Worm (Caenorhabditis elegans): ENCODE measurements around the gene Y61A9LA.4.
A peak's percentile ranks its signal among the peaks of the same experiment; 100 is the strongest.
"Not testable (repeated sequence)": the region's sequence is repeated elsewhere in the genome, so short reads cannot be mapped to it uniquely, and the experiment has no call there.

Y61A9LA.4 gene

ce11 chrV:4569999-4570627, 9.6 kb downstream of the Y61A9LA.4 start, which contains the start of gene sut-2:
sut-2 (minus strand) TSS chrV:4570049.
- TF ChIP-seq eor-1 (tag; optimal IDR thresholded peaks at IDR 0.05) (no peak), daf-12 (tag; optimal IDR thresholded peaks at IDR 0.05) (no peak), ztf-4 (tag; optimal IDR thresholded peaks at IDR 0.05) (no peak), nhr-67 (tag; optimal IDR thresholded peaks at IDR 0.05) (no peak), lsy-12 (tag; optimal IDR thresholded peaks at IDR 0.05) (no peak), fos-1 (tag; optimal IDR thresholded peaks at IDR 0.05) (no peak), aly-2 (tag; optimal IDR thresholded peaks at IDR 0.05) (no peak), nhr-28 (tag; optimal IDR thresholded peaks at IDR 0.05) (no peak), ama-1 (optimal IDR thresholded peaks at IDR 0.05) (no peak), ceh-9 (tag; optimal IDR thresholded peaks at IDR 0.05) (no peak), elt-1 (tag; optimal IDR thresholded peaks at IDR 0.05) (no peak), pha-4 (tag; optimal IDR thresholded peaks at IDR 0.05) (peak; percentile 40), nhr-43 (tag; optimal IDR thresholded peaks at IDR 0.05; ENCODE audit: poor library complexity, severe bottlenecking) (no peak), hmg-11 (tag; optimal IDR thresholded peaks at IDR 0.05) (peak; percentile 39), unc-39 (tag; optimal IDR thresholded peaks at IDR 0.05) (no peak), lin-15B (tag; optimal IDR thresholded peaks at IDR 0.05) (peak; percentile 9), tbx-2 (tag; optimal IDR thresholded peaks at IDR 0.05) (no peak), pqm-1 (tag; optimal IDR thresholded peaks at IDR 0.05) (no peak), nhr-11 (tag; optimal IDR thresholded peaks at IDR 0.05) (no peak), nfya-1 (tag; optimal IDR thresholded peaks at IDR 0.05; ENCODE audit: insufficient read depth) (peak; percentile 69)

- TF ChIP-seq lin-39 (tag; optimal IDR thresholded peaks at IDR 0.05): no peak
- TF ChIP-seq fkh-2 (tag; optimal IDR thresholded peaks at IDR 0.05): no peak
- TF ChIP-seq nhr-237 (tag; optimal IDR thresholded peaks at IDR 0.05): no peak
- no peak for TF ChIP-seq nhr-76 (tag; optimal IDR thresholded peaks at IDR 0.05)
- TF ChIP-seq elt-1 (tag; optimal IDR thresholded peaks at IDR 0.05): no peak
- no peak for TF ChIP-seq nfya-1 (tag; optimal IDR thresholded peaks at IDR 0.05; ENCODE audit: insufficient read depth)
- no peak for TF ChIP-seq tbx-2 (tag; optimal IDR thresholded peaks at IDR 0.05)
- TF ChIP-seq unc-39 (tag; optimal IDR thresholded peaks at IDR 0.05): no peak
- no peak for TF ChIP-seq nhr-77 (tag; optimal IDR thresholded peaks at IDR 0.05)
These were observed 10.3 kb downstream of the Y61A9LA.4 start, which contains the start of gene Y61A9LA.3 for ce11 chrV:4570833-4571232. Y61A9LA.3 (plus strand) TSS chrV:4571133.

- peak; percentile 97 for TF ChIP-seq nfya-1 (tag; optimal IDR thresholded peaks at IDR 0.05; ENCODE audit: insufficient read depth)
- no peak for TF ChIP-seq hmg-11 (tag; optimal IDR thresholded peaks at IDR 0.05)
These were observed 11.5 kb downstream of the Y61A9LA.4 start for ce11 chrV:4571997-4572396.

ce11 chrV:4573824-4574223, 13.3 kb downstream of the Y61A9LA.4 start, which contains the start of gene hpo-39:
hpo-39 (minus strand) TSS chrV:4573924.
- TF ChIP-seq eor-1, elt-2, nhr-77 (tag; optimal IDR thresholded peaks at IDR 0.05): not testable (repeated sequence)

ce11 chrV:4575458-4575857, 14.9 kb downstream of the Y61A9LA.4 start:
- TF ChIP-seq fos-1 (tag; optimal IDR thresholded peaks at IDR 0.05): no peak
- no peak for TF ChIP-seq egl-5 (tag; optimal IDR thresholded peaks at IDR 0.05)
- peak; percentile 96 for TF ChIP-seq nfya-1 (tag; optimal IDR thresholded peaks at IDR 0.05; ENCODE audit: insufficient read depth)
- no peak for TF ChIP-seq aly-2 (tag; optimal IDR thresholded peaks at IDR 0.05)

ce11 chrV:4580594-4580993, 20.1 kb downstream of the Y61A9LA.4 start:
- TF ChIP-seq nhr-77 (tag; optimal IDR thresholded peaks at IDR 0.05) (no peak), elt-3 (tag; optimal IDR thresholded peaks at IDR 0.05) (no peak), elt-1 (tag; optimal IDR thresholded peaks at IDR 0.05) (no peak), nhr-76 (tag; optimal IDR thresholded peaks at IDR 0.05) (no peak), nhr-11 (tag; optimal IDR thresholded peaks at IDR 0.05) (no peak), sea-2 (GFP tag; optimal IDR thresholded peaks at IDR 0.05) (no peak), nhr-12 (tag; optimal IDR thresholded peaks at IDR 0.05) (no peak), mml-1 (tag; optimal IDR thresholded peaks at IDR 0.05) (no peak), ceh-82 (tag; optimal IDR thresholded peaks at IDR 0.05) (no peak), ztf-4 (tag; optimal IDR thresholded peaks at IDR 0.05) (no peak), nhr-23 (tag; optimal IDR thresholded peaks at IDR 0.05) (no peak)

All from whole organism, L3 larva.